Worm (Caenorhabditis elegans): ENCODE measurements around the gene H43I07.4.

H43I07.4 gene

DNA sequence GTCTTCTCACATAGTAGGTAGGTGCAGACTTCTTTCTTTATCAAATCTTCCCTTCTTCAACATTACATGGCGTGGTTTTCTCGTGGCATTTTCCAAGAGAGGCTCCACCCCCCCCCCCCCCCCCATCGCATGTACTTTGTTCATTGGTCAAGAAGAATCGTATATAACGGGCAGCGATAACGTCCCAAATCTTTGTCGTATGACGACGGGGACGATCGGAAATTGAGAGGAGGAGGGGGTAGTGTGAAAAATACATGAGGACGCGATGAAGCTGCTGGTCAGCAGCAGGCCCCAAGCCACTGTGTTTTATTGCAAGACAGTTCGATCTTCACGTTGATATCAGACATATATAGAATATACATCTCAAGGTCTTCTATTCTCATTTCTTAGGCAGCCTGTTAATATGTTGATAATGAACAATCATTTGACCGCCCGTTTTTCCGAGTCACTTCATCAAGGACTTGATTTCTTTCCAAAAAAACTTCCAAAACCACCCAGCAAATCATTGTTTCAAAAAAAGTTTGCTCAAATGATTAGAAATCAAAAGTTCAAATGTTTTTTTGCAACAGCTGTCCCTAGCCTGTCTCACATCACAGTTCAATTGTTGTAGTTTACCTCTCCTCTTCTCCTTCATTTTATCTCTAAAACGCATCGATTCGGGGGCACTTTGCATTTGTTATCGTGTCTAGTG is 29.4 kb upstream of the H43I07.4 start (continued):
- TF ChIP-seq skn-1 (tag; optimal IDR thresholded peaks at IDR 0.05) (no peak), hif-1 (tag; optimal IDR thresholded peaks at IDR 0.05) (no peak), mdl-1 (tag; optimal IDR thresholded peaks at IDR 0.05) (peak; percentile 31 to 53), F10B5.3 (tag; optimal IDR thresholded peaks at IDR 0.05) (no peak), mxl-3 (GFP tag; optimal IDR thresholded peaks at IDR 0.05) (peak; percentile 97), ZK546.5 (tag; optimal IDR thresholded peaks at IDR 0.05) (no peak), dmd-9 (GFP tag; IDR thresholded peaks at IDR 0.05) (no peak), Y48G9A.11 (GFP tag; IDR thresholded peaks at IDR 0.05) (no peak), unc-130 (GFP tag; optimal IDR thresholded peaks at IDR 0.05) (no peak), madf-9 (GFP tag; conservative IDR thresholded peaks at IDR 0.05) (no peak), mdt-29 (GFP tag; IDR thresholded peaks at IDR 0.05) (0 out of 2 replicates have a peak, but pooled peaks have one; percentile 34), nhr-41 (GFP tag; IDR thresholded peaks at IDR 0.05) (no peak), nhr-111 (GFP tag; optimal IDR thresholded peaks at IDR 0.05) (no peak), hlh-30 (tag; optimal IDR thresholded peaks at IDR 0.05; ENCODE audit: insufficient read depth) (peak; percentile 68)

DNA sequence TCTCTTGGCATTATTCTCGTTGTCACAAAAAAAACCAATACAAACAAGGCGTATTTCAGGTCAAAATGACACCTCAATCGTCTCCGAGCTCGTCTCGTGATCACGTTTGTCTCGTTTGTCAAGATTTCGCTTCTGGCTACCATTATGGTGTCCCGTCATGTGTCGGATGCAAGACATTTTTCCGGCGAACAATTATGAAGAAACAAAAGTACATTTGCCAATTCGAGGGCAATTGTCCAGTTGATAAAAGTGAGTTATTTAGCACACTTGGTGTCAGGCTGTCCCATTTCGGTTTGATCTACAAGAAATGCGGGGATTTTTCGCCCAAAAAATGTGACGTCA is 28.8 kb upstream of the H43I07.4 start, which contains the start of gene nhr-114:
nhr-114 (plus strand) TSS at position 59 of the 342 bp plus-strand sequence.
- TF ChIP-seq unc-62 (GFP tag; optimal IDR thresholded peaks at IDR 0.05 in 1 of 2) (peak in 1 of 2 experiments; percentile 81), unc-62 (tag; optimal IDR thresholded peaks at IDR 0.05) (no peak), nhr-28 (tag; optimal IDR thresholded peaks at IDR 0.05) (peak; percentile 57), madf-9 (GFP tag; conservative IDR thresholded peaks at IDR 0.05) (no peak), dve-1 (tag; optimal IDR thresholded peaks at IDR 0.05; ENCODE audit: insufficient read depth) (peak; percentile 10), mep-1 (tag; optimal IDR thresholded peaks at IDR 0.05) (no peak), hlh-30 (tag; optimal IDR thresholded peaks at IDR 0.05; ENCODE audit: insufficient read depth) (peak; percentile 33)

DNA sequence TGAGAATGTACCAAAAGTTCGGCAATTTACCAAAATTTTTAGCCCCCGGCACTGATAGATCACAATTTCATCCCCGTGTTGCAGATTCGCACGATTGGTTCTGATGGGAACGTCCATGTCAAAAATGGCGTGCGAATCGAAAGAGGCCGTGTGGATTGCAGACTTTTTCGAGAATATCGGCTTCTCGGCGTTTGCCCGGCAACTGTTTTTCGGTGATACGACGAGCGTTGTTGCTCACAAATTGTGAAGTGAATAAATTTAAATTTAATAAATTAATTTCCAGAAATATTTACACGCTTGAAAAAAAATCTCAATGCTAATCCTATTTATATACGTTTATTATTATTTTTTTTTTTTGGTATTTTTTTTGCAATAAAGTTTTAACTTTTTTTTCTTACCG is 26.3 kb upstream of the H43I07.4 start:
- TF ChIP-seq dmd-8 (GFP tag; IDR thresholded peaks at IDR 0.05), result no peak
- no peak for TF ChIP-seq ceh-20 (GFP tag; IDR thresholded peaks at IDR 0.05)
- no peak for TF ChIP-seq aly-2 (tag; optimal IDR thresholded peaks at IDR 0.05)
- peak; percentile 38 for TF ChIP-seq nhr-102 (tag; optimal IDR thresholded peaks at IDR 0.05)

DNA sequence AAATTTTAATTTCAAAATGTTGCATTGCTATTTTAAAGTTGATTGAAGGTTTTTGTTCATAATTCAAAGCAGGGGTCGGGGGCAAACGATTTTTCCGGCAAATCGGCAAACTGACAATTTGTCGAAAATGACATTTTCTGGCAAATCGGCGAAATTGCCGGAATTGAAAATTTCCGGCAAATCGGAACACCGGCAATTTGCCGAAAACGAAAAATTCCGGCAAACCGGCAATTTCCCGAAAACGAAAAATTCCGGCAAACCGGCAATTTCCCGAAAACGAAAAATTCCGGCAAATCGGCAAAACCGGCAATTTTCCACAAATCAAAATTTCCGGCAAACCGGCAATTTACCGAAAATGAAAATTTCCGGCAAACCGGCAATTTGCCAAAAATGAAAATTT is 25.7 kb upstream of the H43I07.4 start:
- no peak for TF ChIP-seq unc-130 (GFP tag; optimal IDR thresholded peaks at IDR 0.05)
- no peak for TF ChIP-seq hlh-11 (tag; optimal IDR thresholded peaks at IDR 0.05)
- TF ChIP-seq ceh-82 (tag; optimal IDR thresholded peaks at IDR 0.05), result no peak
- no peak for TF ChIP-seq nhr-41 (GFP tag; IDR thresholded peaks at IDR 0.05)
- TF ChIP-seq ztf-11 (tag; optimal IDR thresholded peaks at IDR 0.05), result no peak
- TF ChIP-seq attf-4 (tag; optimal IDR thresholded peaks at IDR 0.05), result no peak
- no peak for TF ChIP-seq snpc-1.2 (GFP tag; IDR thresholded peaks at IDR 0.05)
- no peak for TF ChIP-seq nhr-237 (tag; optimal IDR thresholded peaks at IDR 0.05)
- no peak for TF ChIP-seq sdz-12 (GFP tag; optimal IDR thresholded peaks at IDR 0.05)
- TF ChIP-seq madf-5 (GFP tag; IDR thresholded peaks at IDR 0.05), result 0 out of 4 replicates have a peak, but pooled peaks of 1 of the 2 experiments have one; percentile 62
- no peak for TF ChIP-seq Y105C5A.15 (GFP tag; IDR thresholded peaks at IDR 0.05)
- TF ChIP-seq ztf-7 (tag; optimal IDR thresholded peaks at IDR 0.05), result no peak
- no peak for TF ChIP-seq jun-1 (tag; optimal IDR thresholded peaks at IDR 0.05)
- TF ChIP-seq php-3 (GFP tag; IDR thresholded peaks at IDR 0.05), result peak; percentile 12; the same call in 1 of the 2 replicates
- no peak for TF ChIP-seq saeg-2 (GFP tag; IDR thresholded peaks at IDR 0.05)
- TF ChIP-seq pqm-1 (tag; optimal IDR thresholded peaks at IDR 0.05), result no peak
- no peak for TF ChIP-seq nhr-11 (tag; optimal IDR thresholded peaks at IDR 0.05)
- peak; percentile 46; the same call in 1 of the 2 replicates for TF ChIP-seq lin-29 (GFP tag; IDR thresholded peaks at IDR 0.05)
- TF ChIP-seq dmd-8 (GFP tag; IDR thresholded peaks at IDR 0.05), result 0 out of 2 replicates have a peak, but pooled peaks have one; percentile 36
- TF ChIP-seq Y48G9A.11 (GFP tag; IDR thresholded peaks at IDR 0.05), result no peak
- no peak for TF ChIP-seq ZK337.2 (GFP tag; IDR thresholded peaks at IDR 0.05)
- TF ChIP-seq nhr-102 (tag; optimal IDR thresholded peaks at IDR 0.05), result no peak
- no peak for TF ChIP-seq ceh-20 (GFP tag; IDR thresholded peaks at IDR 0.05)
- TF ChIP-seq T26A8.4 (GFP tag; IDR thresholded peaks at IDR 0.05), result peak; percentile 66
- TF ChIP-seq hif-1 (tag; optimal IDR thresholded peaks at IDR 0.05), result no peak
- TF ChIP-seq egl-43 (GFP tag; IDR thresholded peaks at IDR 0.05), result peak; percentile 47; the same call in 1 of the 2 replicates
- no peak for TF ChIP-seq nhr-76 (tag; optimal IDR thresholded peaks at IDR 0.05)
- TF ChIP-seq tra-1 (GFP tag; IDR thresholded peaks at IDR 0.05), result no peak; the same call in 1 of the 2 replicates
- TF ChIP-seq egl-27 (tag; optimal IDR thresholded peaks at IDR 0.05), result no peak
